Worm (Caenorhabditis elegans): ENCODE data around the gene F33D4.6.

Gene F33D4.6

ce11 chrIV:7747838-7748237 is 30.0 kb upstream of the F33D4.6 start, which contains the start of gene klo-1:
Gene klo-1, minus strand, starts transcription at chrIV:7748225.
- TF ChIP-seq nhr-42 (GFP tag; IDR thresholded peaks at IDR 0.05) (no peak), php-3 (GFP tag; IDR thresholded peaks at IDR 0.05) (no peak), daf-16 (GFP tag; optimal IDR thresholded peaks at IDR 0.05) (no peak), daf-16 (tag; optimal IDR thresholded peaks at IDR 0.05) (peak; percentile 93), pqm-1 (tag; optimal IDR thresholded peaks at IDR 0.05) (peak; percentile 96), unc-62 (GFP tag; optimal IDR thresholded peaks at IDR 0.05 in 1 of 2) (peak in 1 of 2 experiments; percentile 26), unc-62 (tag; optimal IDR thresholded peaks at IDR 0.05) (no peak), dmd-6 (GFP tag; IDR thresholded peaks at IDR 0.05) (peak; percentile 7; the same call in 1 of the 2 replicates), nhr-28 (tag; optimal IDR thresholded peaks at IDR 0.05) (peak; percentile 80)

DNA sequence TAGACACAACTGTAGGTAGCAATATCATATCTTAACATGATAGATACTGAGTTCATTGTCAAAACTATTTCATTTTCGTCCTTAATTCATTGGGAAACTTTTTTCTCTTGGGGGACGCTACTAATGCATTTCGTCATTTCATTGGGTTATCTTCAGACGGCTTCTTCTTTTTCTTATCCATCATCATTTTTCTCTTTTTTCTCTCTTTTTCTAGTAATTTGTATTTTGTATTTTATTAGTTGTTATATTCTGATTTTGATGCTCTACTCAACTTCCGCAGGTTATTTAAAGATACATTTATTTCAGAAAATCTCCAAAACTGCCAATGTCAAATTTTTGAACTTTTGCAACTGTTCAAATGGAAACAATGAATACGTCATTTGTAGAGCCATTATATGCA is 25.7 kb upstream of the F33D4.6 start, which contains the start of gene npr-35:
TSS of gene npr-35 (plus strand) at position 301 of the 400 bp plus-strand sequence.
- TF ChIP-seq nhr-41 (GFP tag; IDR thresholded peaks at IDR 0.05), result no peak
- TF ChIP-seq unc-62 (GFP tag; optimal IDR thresholded peaks at IDR 0.05 in 1 of 2), result peak in 1 of 2 experiments; percentile 80
- TF ChIP-seq unc-62 (tag; optimal IDR thresholded peaks at IDR 0.05), result no peak

- TF ChIP-seq nhr-111 (GFP tag; optimal IDR thresholded peaks at IDR 0.05) (no peak), unc-62 (GFP tag; optimal IDR thresholded peaks at IDR 0.05 in 1 of 2) (no peak), unc-62 (tag; optimal IDR thresholded peaks at IDR 0.05) (no peak), ceh-44 (GFP tag; IDR thresholded peaks at IDR 0.05) (no peak), zag-1 (tag; optimal IDR thresholded peaks at IDR 0.05) (no peak), dve-1 (tag; optimal IDR thresholded peaks at IDR 0.05; ENCODE audit: insufficient read depth) (no peak), R02D3.7 (tag; optimal IDR thresholded peaks at IDR 0.05) (no peak), nhr-6 (tag; optimal IDR thresholded peaks at IDR 0.05) (no peak), T26A8.4 (GFP tag; IDR thresholded peaks at IDR 0.05) (no peak)
These were observed 18.8 kb upstream of the F33D4.6 start for ce11 chrIV:7736616-7737015.

DNA sequence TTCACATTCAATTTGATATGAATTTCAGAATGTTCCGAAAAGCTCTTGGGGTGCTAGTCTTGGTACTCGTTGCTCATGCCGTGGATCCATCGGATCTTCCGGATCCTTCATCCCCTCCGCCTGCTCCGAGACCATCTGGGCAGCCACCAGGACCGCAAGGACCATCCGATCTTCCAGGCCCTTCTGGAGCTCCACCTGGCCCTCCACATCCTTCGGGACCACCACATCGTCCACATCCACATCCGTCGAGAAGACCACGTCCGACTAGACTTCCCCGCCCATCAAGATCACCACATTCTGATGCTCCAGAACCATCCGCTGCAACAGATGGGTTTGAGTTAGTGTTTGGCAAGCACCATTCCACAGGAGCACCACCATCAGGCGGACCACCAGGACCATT is 16.8 kb upstream of the F33D4.6 start, which contains the start of gene clx-1:
TSS of gene clx-1 (plus strand) at position 30 of the 400 bp plus-strand sequence.
- TF ChIP-seq set-16 (GFP tag; IDR thresholded peaks at IDR 0.05), result peak; percentile 91
- TF ChIP-seq nhr-11 (tag; optimal IDR thresholded peaks at IDR 0.05), result no peak

DNA sequence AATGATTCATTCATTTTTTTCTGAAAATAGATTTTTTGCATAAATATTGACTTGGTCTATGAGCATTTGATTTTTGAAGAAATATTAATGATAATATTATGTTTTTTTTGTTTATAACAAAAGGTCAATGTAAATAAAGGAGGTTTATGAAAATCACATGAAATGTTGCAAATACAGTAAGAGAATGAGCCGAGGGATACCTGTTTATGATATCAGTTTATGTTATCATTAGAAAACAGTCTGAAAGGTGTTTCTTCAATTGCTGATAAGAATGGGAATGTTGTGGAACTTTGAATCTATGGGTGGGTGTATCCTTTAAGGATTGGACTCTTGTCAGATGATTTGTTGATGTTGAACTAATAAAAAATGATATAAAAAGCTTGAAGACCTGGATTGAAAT is 16.4 kb upstream of the F33D4.6 start:
- no peak for TF ChIP-seq aly-2 (tag; optimal IDR thresholded peaks at IDR 0.05)
- TF ChIP-seq zfp-2 (tag; optimal IDR thresholded peaks at IDR 0.05), result no peak
- TF ChIP-seq unc-39 (tag; optimal IDR thresholded peaks at IDR 0.05), result no peak
- no peak for TF ChIP-seq daf-16 (GFP tag; optimal IDR thresholded peaks at IDR 0.05)
- peak; percentile 93 for TF ChIP-seq daf-16 (tag; optimal IDR thresholded peaks at IDR 0.05)

- TF ChIP-seq jun-1 (tag; optimal IDR thresholded peaks at IDR 0.05) (no peak), hmg-1.1 (GFP tag; IDR thresholded peaks at IDR 0.05) (no peak), spr-3 (GFP tag; optimal IDR thresholded peaks at IDR 0.05) (no peak)
These were observed 14.1 kb upstream of the F33D4.6 start, which contains the start of the genes C50F7.9 and C50F7.3 for ce11 chrIV:7731960-7732359. Gene C50F7.9, minus strand, starts transcription at chrIV:7732060. Gene C50F7.3, plus strand, starts transcription at chrIV:7732329.

DNA sequence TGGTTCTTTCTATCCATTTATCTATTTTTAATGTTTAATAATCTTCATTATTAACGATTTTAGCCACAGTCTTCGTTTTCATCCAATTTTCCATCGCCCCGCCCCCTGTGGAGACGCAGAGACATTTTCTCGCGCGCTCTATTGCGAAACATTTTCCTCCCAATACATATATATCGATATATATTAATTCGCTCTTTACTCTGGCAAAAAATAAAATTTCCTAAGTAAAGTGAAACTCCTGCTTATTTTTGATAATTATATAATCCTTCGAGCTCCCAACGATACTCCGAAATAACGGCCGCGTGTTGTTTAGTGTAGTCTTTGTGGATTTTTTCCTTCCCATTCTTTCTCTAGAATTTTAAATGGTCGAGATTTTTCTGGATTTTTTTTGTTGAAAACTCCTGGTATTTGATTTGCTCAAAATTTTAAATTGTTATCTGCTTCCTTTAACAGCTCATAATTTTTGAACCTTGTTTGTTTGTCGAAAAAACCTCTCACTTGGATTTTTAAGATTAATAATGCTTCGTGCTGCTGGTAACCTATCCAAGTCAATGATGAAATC is 10.7 kb upstream of the F33D4.6 start, which contains the start of gene sucg-1:
TSS of gene sucg-1 (plus strand) at position 512 of the 562 bp plus-strand sequence.
- TF ChIP-seq lin-1 (GFP tag; IDR thresholded peaks at IDR 0.05), result no peak
- peak; percentile 82 for TF ChIP-seq T20F7.1 (GFP tag; optimal IDR thresholded peaks at IDR 0.05)

DNA sequence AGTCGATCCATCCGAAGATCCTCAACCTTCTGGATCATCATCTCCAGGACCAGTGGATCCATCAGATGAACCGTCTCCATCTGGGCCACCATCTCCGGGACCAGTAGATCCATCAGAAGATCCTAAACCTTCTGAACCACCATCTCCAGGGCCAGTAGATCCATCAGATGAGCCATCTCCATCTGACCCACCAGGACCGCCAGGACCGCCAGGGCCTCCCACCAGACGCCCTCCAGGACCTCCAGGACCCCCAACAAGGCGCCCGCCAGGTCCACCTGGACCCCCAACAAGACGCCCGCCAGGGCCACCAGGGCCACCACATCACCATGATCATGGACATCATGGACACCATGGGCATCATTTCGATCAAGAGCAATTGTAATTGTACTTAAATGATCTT is 9.4 kb upstream of the F33D4.6 start:
- TF ChIP-seq madf-5 (GFP tag; IDR thresholded peaks at IDR 0.05) (no peak), aha-1 (tag) (peak; percentile 87), Y48G9A.11 (GFP tag; IDR thresholded peaks at IDR 0.05) (0 out of 2 replicates have a peak, but pooled peaks have one; percentile 21), saeg-2 (GFP tag; IDR thresholded peaks at IDR 0.05) (0 out of 2 replicates have a peak, but pooled peaks have one; percentile 22), set-16 (GFP tag; IDR thresholded peaks at IDR 0.05) (peak; percentile 95), dpl-1 (GFP tag; optimal IDR thresholded peaks at IDR 0.05) (no peak)
